Fruit fly (Drosophila melanogaster): ENCODE results near the gene Galphaf.

Galphaf gene

dm6 chr3L:16612972-16613371, 54.8 kb downstream of the Galphaf start (continued):
- peak; percentile 20; the same call in 1 of the 2 replicates for TF ChIP-seq NFAT (GFP tag; IDR thresholded peaks at IDR 0.05)
- no peak for TF ChIP-seq toy (GFP tag; IDR thresholded peaks at IDR 0.05)
- peak; percentile 41; the same call in 1 of the 4 replicates for TF ChIP-seq Gug (GFP tag; IDR thresholded peaks at IDR 0.05)
- TF ChIP-seq slbo (GFP tag; IDR thresholded peaks at IDR 0.05), result peak; percentile 49
- no peak for TF ChIP-seq CG6791 (GFP tag; IDR thresholded peaks at IDR 0.05; ENCODE audit: partially characterized antibody)
- TF ChIP-seq dan (GFP tag; IDR thresholded peaks at IDR 0.05), result no peak
- no peak for TF ChIP-seq unpg (GFP tag; optimal IDR thresholded peaks at IDR 0.05)
- TF ChIP-seq sim (GFP tag; IDR thresholded peaks at IDR 0.05), result no peak
- TF ChIP-seq lilli (GFP tag; optimal IDR thresholded peaks at IDR 0.05), result peak; percentile 17
- no peak for TF ChIP-seq org-1 (GFP tag; optimal IDR thresholded peaks at IDR 0.05)
- peak; percentile 25 for TF ChIP-seq cwo (GFP tag; optimal IDR thresholded peaks at IDR 0.05)
- no peak for TF ChIP-seq CG30403 (GFP tag; optimal IDR thresholded peaks at IDR 0.05)
- TF ChIP-seq pan (optimal IDR thresholded peaks at IDR 0.05), result no peak
- peak in 1 of 2 experiments; percentile 27 for TF ChIP-seq pan (GFP tag; optimal IDR thresholded peaks at IDR 0.05 in 1 of 2, IDR thresholded peaks at IDR 0.05 in 1 of 2)
- TF ChIP-seq klu (GFP tag; IDR thresholded peaks at IDR 0.05), result no peak
- no peak for TF ChIP-seq CG14710 (tag; optimal IDR thresholded peaks at IDR 0.05)

Measured in whole organism, embryonic.